Worm (Caenorhabditis elegans): ENCODE results near the gene nipi-3.
A peak's percentile ranks its signal among the peaks of the same experiment; 100 is the strongest.

nipi-3 gene

ce11 chrX:15607498-15608019 lies at the start of gene nipi-3 (continued):
- no peak for TF ChIP-seq Y105C5A.15 (GFP tag; IDR thresholded peaks at IDR 0.05)
- no peak for TF ChIP-seq ceh-82 (tag; optimal IDR thresholded peaks at IDR 0.05)
- peak; percentile 38 for TF ChIP-seq zag-1 (tag; optimal IDR thresholded peaks at IDR 0.05)
- TF ChIP-seq nhr-111 (GFP tag; optimal IDR thresholded peaks at IDR 0.05) = no peak
- peak; percentile 74 for TF ChIP-seq lin-38 (GFP tag; IDR thresholded peaks at IDR 0.05)
- TF ChIP-seq ZK337.2 (GFP tag; IDR thresholded peaks at IDR 0.05) = no peak
- no peak for TF ChIP-seq ZK546.5 (tag; optimal IDR thresholded peaks at IDR 0.05)
- no peak for TF ChIP-seq ceh-44 (GFP tag; IDR thresholded peaks at IDR 0.05)
- no peak for TF ChIP-seq sdz-12 (GFP tag; optimal IDR thresholded peaks at IDR 0.05)
- TF ChIP-seq lin-29 (GFP tag; IDR thresholded peaks at IDR 0.05) = no peak; the same call in 1 of the 2 replicates
- 0 out of 2 replicates have a peak, but pooled peaks have one; percentile 48 for TF ChIP-seq mxl-2 (GFP tag; conservative IDR thresholded peaks at IDR 0.05)
- peak; percentile 71 for TF ChIP-seq hmg-1.1 (GFP tag; IDR thresholded peaks at IDR 0.05)
- no peak for TF ChIP-seq F26F4.8 (GFP tag; conservative IDR thresholded peaks at IDR 0.05)
- TF ChIP-seq rbr-2 (tag; optimal IDR thresholded peaks at IDR 0.05) = peak; percentile 88
- peak; percentile 19 for TF ChIP-seq snpc-4 (tag; optimal IDR thresholded peaks at IDR 0.05)
- peak; percentile 80 for TF ChIP-seq nhr-76 (tag; optimal IDR thresholded peaks at IDR 0.05)
- peak; percentile 99 for TF ChIP-seq mdl-1 (tag; optimal IDR thresholded peaks at IDR 0.05)
- no peak for TF ChIP-seq attf-4 (tag; optimal IDR thresholded peaks at IDR 0.05)
- TF ChIP-seq ceh-28 (tag; optimal IDR thresholded peaks at IDR 0.05) = peak; percentile 65
- peak; percentile 88 for TF ChIP-seq F37D6.2 (tag; optimal IDR thresholded peaks at IDR 0.05)
- TF ChIP-seq pqm-1 (tag; optimal IDR thresholded peaks at IDR 0.05) = peak; percentile 79
- TF ChIP-seq Y75B8A.6 (GFP tag; IDR thresholded peaks at IDR 0.05) = 0 out of 2 replicates have a peak, but pooled peaks have one; percentile 16
- no peak for TF ChIP-seq madf-5 (GFP tag; IDR thresholded peaks at IDR 0.05)
- TF ChIP-seq zip-2 (tag; optimal IDR thresholded peaks at IDR 0.05) = peak; percentile 85
- peak; percentile 99 for TF ChIP-seq nhr-77 (tag; optimal IDR thresholded peaks at IDR 0.05)
- peak; percentile 89 to 92 for TF ChIP-seq lsy-2 (tag; optimal IDR thresholded peaks at IDR 0.05)
- no peak for TF ChIP-seq zip-11 (GFP tag; IDR thresholded peaks at IDR 0.05)
- TF ChIP-seq ztf-11 (tag; optimal IDR thresholded peaks at IDR 0.05) = no peak
- TF ChIP-seq ceh-32 (tag; optimal IDR thresholded peaks at IDR 0.05; ENCODE audit: poor library complexity) = no peak
- TF ChIP-seq nhr-41 (GFP tag; IDR thresholded peaks at IDR 0.05) = peak; percentile 95
- TF ChIP-seq zfp-2 (tag; optimal IDR thresholded peaks at IDR 0.05) = no peak
- TF ChIP-seq fkh-10 (GFP tag; optimal IDR thresholded peaks at IDR 0.05) = peak; percentile 48
- TF ChIP-seq lir-3 (tag; optimal IDR thresholded peaks at IDR 0.05) = no peak
- peak; percentile 77; the same call in 1 of the 2 replicates for TF ChIP-seq D1046.2 (GFP tag; IDR thresholded peaks at IDR 0.05)
- TF ChIP-seq dpl-1 (GFP tag; optimal IDR thresholded peaks at IDR 0.05) = peak; percentile 64
- peak; percentile 99 for TF ChIP-seq dve-1 (tag; optimal IDR thresholded peaks at IDR 0.05; ENCODE audit: insufficient read depth)
- TF ChIP-seq spr-3 (GFP tag; optimal IDR thresholded peaks at IDR 0.05) = no peak
- peak; percentile 83 for TF ChIP-seq spr-1 (tag; optimal IDR thresholded peaks at IDR 0.05)
- no peak for TF ChIP-seq vab-7 (GFP tag; IDR thresholded peaks at IDR 0.05)
- peak; percentile 88 for TF ChIP-seq T20F7.1 (GFP tag; optimal IDR thresholded peaks at IDR 0.05)
- TF ChIP-seq madf-9 (GFP tag; conservative IDR thresholded peaks at IDR 0.05) = peak; percentile 86
- no peak for TF ChIP-seq unc-39 (tag; optimal IDR thresholded peaks at IDR 0.05)
- peak; percentile 76; the same call in 1 of the 2 replicates for TF ChIP-seq nhr-42 (GFP tag; IDR thresholded peaks at IDR 0.05)
- TF ChIP-seq egl-27 (tag; optimal IDR thresholded peaks at IDR 0.05) = no peak
- no peak for TF ChIP-seq daf-19 (GFP tag; conservative IDR thresholded peaks at IDR 0.05)
- peak; percentile 94 for TF ChIP-seq nhr-6 (tag; optimal IDR thresholded peaks at IDR 0.05)
- peak; percentile 13 to 71 for TF ChIP-seq daf-16 (GFP tag; optimal IDR thresholded peaks at IDR 0.05)
- peak; percentile 95 for TF ChIP-seq daf-16 (tag; optimal IDR thresholded peaks at IDR 0.05)
- peak; percentile 88 for TF ChIP-seq mes-2 (tag; optimal IDR thresholded peaks at IDR 0.05; ENCODE audit: poor library complexity, severe bottlenecking)
- TF ChIP-seq daf-12 (tag; optimal IDR thresholded peaks at IDR 0.05) = no peak
- TF ChIP-seq fos-1 (tag; optimal IDR thresholded peaks at IDR 0.05) = peak; percentile 59
- TF ChIP-seq ces-1 (GFP tag; optimal IDR thresholded peaks at IDR 0.05) = no peak

Data from whole organism, L4 larva.